Fruit fly (Drosophila melanogaster) whole organism, embryonic: Measurements from ENCODE around the gene CG4968.

Experiments
- Asciz ChIP-seq: fragments of 200-800 bp; sonication (Bioruptor generic); optimal IDR thresholded peaks from 2 replicates; lab custom pipeline; 2017; ENCODE audit warnings: missing biosample characterization, mild to moderate bottlenecking, missing genetic modification characterization, missing genetic modification reagents
- Atf-2 ChIP-seq: fragments of 200-800 bp; sonication (Bioruptor generic); optimal IDR thresholded peaks from 2 replicates; lab custom pipeline; 2016; ENCODE audit warnings: missing biosample characterization, missing genetic modification characterization
- Awh ChIP-seq: fragments of 200-800 bp; sonication (Bioruptor generic); IDR thresholded peaks from 2 replicates; pipeline ENCODE4, ENCODE4 v1.3.6; 2022; ENCODE audit warnings: missing biosample characterization, missing genetic modification characterization
- C15 ChIP-seq: fragments of 200-800 bp; sonication (Bioruptor generic); IDR thresholded peaks from 3 replicates; pipeline ENCODE4 v1.3.6; 2022; ENCODE audit warnings: missing biosample characterization, missing genetic modification characterization
- CG10274 ChIP-seq: fragments of 200-800 bp; sonication (Bioruptor generic); optimal IDR thresholded peaks from 3 replicates; lab custom pipeline; 2017; ENCODE audit warnings: missing biosample characterization, mild to moderate bottlenecking, missing genetic modification characterization
- CG10959 ChIP-seq: fragments of 200-800 bp; sonication (Bioruptor generic); IDR thresholded peaks from 2 replicates; pipeline ENCODE4 v1.3.6; 2022; ENCODE audit warnings: missing biosample characterization, missing genetic modification characterization
- CG11398 ChIP-seq: fragments of 200-800 bp; sonication (Bioruptor generic); optimal IDR thresholded peaks from 2 replicates; lab custom pipeline; 2016; ENCODE audit warnings: missing biosample characterization, missing genetic modification characterization
- CG14050 ChIP-seq: fragments of 200-800 bp; sonication (Bioruptor generic); IDR thresholded peaks from 3 replicates; pipeline ENCODE4 v1.3.6; 2022; ENCODE audit warnings: missing biosample characterization, missing genetic modification characterization
- CG14860 ChIP-seq: fragments of 200-800 bp; sonication (Bioruptor generic); IDR thresholded peaks from 3 replicates; pipeline ENCODE4 v1.3.6; 2022; ENCODE audit warnings: missing biosample characterization, missing genetic modification characterization; ENCODE audit not compliant: partially characterized antibody
- CG14965 ChIP-seq: fragments of 200-800 bp; sonication (Bioruptor generic); optimal IDR thresholded peaks from 2 replicates; lab custom pipeline; 2016; ENCODE audit warnings: missing biosample characterization, missing genetic modification characterization, borderline replicate concordance
- CG15269 ChIP-seq: fragments of 200-800 bp; sonication (Bioruptor generic); optimal IDR thresholded peaks from 2 replicates; lab custom pipeline; 2018; ENCODE audit warnings: missing biosample characterization, mild to moderate bottlenecking, missing genetic modification characterization, moderate library complexity
- CG15696 ChIP-seq: fragments of 200-800 bp; sonication (Bioruptor generic); optimal IDR thresholded peaks from 2 replicates; lab custom pipeline; 2019; ENCODE audit warnings: missing biosample characterization, mild to moderate bottlenecking, missing genetic modification characterization, moderate library complexity
- CG16863 ChIP-seq: fragments of 200-800 bp; sonication (Bioruptor generic); optimal IDR thresholded peaks from 3 replicates; lab custom pipeline; 2016; ENCODE audit warnings: missing biosample characterization, missing genetic modification characterization
- CG17912 ChIP-seq: fragments of 200-800 bp; sonication (Bioruptor generic); optimal IDR thresholded peaks from 2 replicates; lab custom pipeline; 2018; ENCODE audit warnings: missing biosample characterization, mild to moderate bottlenecking, missing genetic modification characterization
- CG18262 ChIP-seq: fragments of 200-800 bp; optimal IDR thresholded peaks from 3 replicates; lab custom pipeline; 2019; ENCODE audit warnings: missing biosample characterization, mild to moderate bottlenecking, missing genetic modification characterization, moderate library complexity
- CG18619 ChIP-seq: fragments of 200-800 bp; sonication (Bioruptor generic); optimal IDR thresholded peaks from 3 replicates; lab custom pipeline; 2017; ENCODE audit warnings: missing biosample characterization, mild to moderate bottlenecking, missing genetic modification characterization
- CG3065 ChIP-seq: fragments of 200-800 bp; sonication (Bioruptor generic); optimal IDR thresholded peaks from 2 replicates; lab custom pipeline; 2016; ENCODE audit warnings: missing biosample characterization, missing genetic modification characterization
- CG34376 ChIP-seq: fragments of 200-800 bp; sonication (Bioruptor generic); optimal IDR thresholded peaks from 2 replicates; lab custom pipeline; 2018; ENCODE audit warnings: missing biosample characterization, mild to moderate bottlenecking, missing genetic modification characterization
- CG4707 ChIP-seq: fragments of 200-800 bp; sonication (Bioruptor generic); optimal IDR thresholded peaks from 2 replicates; lab custom pipeline; 2018; ENCODE audit warnings: missing biosample characterization, mild to moderate bottlenecking, missing genetic modification characterization, moderate library complexity
- CG4730 ChIP-seq: fragments of 200-800 bp; sonication (Bioruptor generic); IDR thresholded peaks from 2 replicates; pipeline ENCODE4 v1.3.6; 2022; ENCODE audit warnings: missing biosample characterization, missing genetic modification characterization
- CG6854 ChIP-seq: fragments of 200-800 bp; sonication (Bioruptor generic); optimal IDR thresholded peaks from 3 replicates; lab custom pipeline; 2017; ENCODE audit warnings: missing biosample characterization, mild to moderate bottlenecking, missing genetic modification characterization
- CG7745 ChIP-seq: fragments of 200-800 bp; sonication (Bioruptor generic); optimal IDR thresholded peaks from 2 replicates; lab custom pipeline; 2018; ENCODE audit warnings: missing biosample characterization, mild to moderate bottlenecking, missing genetic modification characterization, moderate library complexity
- Chrac-16 ChIP-seq: fragments of 200-800 bp; sonication (Bioruptor generic); optimal IDR thresholded peaks from 3 replicates; lab custom pipeline; 2016; ENCODE audit warnings: missing biosample characterization, missing genetic modification characterization
- CoRest ChIP-seq: fragments of 200-800 bp; sonication (Bioruptor generic); optimal IDR thresholded peaks from 3 replicates; lab custom pipeline; 2018; ENCODE audit warnings: missing biosample characterization, mild to moderate bottlenecking, missing genetic modification characterization, moderate library complexity
- Dfd ChIP-seq, 2 experiments: fragments of >200 bp; optimal IDR thresholded peaks; 2 replicates each; lab custom pipeline; 2017; ENCODE audit warnings: missing biosample characterization in 2 of 2, missing genetic modification characterization in 2 of 2
- Gug ChIP-seq: fragments of 200-800 bp; sonication (Bioruptor generic); IDR thresholded peaks from 4 replicates; pipeline ENCODE4 v1.3.6; 2022; ENCODE audit warnings: missing biosample characterization, missing genetic modification characterization
- Hand ChIP-seq: fragments of 200-800 bp; sonication (Bioruptor generic); optimal IDR thresholded peaks from 2 replicates; lab custom pipeline; 2017; ENCODE audit warnings: mild to moderate bottlenecking, missing biosample characterization, missing genetic modification reagents, missing genetic modification characterization
- Hr39 ChIP-seq: fragments of >200 bp; optimal IDR thresholded peaks from 2 replicates; lab custom pipeline; 2017
- NC2α ChIP-seq: fragments of 200-800 bp; sonication (Bioruptor generic); optimal IDR thresholded peaks from 2 replicates; lab custom pipeline; 2016; ENCODE audit warnings: missing biosample characterization, missing genetic modification characterization
- NfI ChIP-seq: fragments of 200-800 bp; sonication (Bioruptor generic); optimal IDR thresholded peaks from 3 replicates; lab custom pipeline; 2018; ENCODE audit warnings: missing biosample characterization, mild to moderate bottlenecking, missing genetic modification characterization, moderate library complexity
- Opbp ChIP-seq: fragments of 200-800 bp; sonication (Bioruptor generic); IDR thresholded peaks from 3 replicates; pipeline ENCODE4 v1.3.6; 2022; ENCODE audit warnings: missing biosample characterization, missing genetic modification characterization; ENCODE audit not compliant: partially characterized antibody
- Ravus ChIP-seq: fragments of 200-800 bp; sonication (Bioruptor generic); IDR thresholded peaks from 2 replicates; pipeline ENCODE4 v1.3.6; 2022; ENCODE audit warnings: missing biosample characterization, missing genetic modification characterization
- Side ChIP-seq: fragments of 200-800 bp; sonication (Bioruptor generic); optimal IDR thresholded peaks from 2 replicates; lab custom pipeline; 2016; ENCODE audit warnings: missing biosample characterization, missing genetic modification characterization
- crc ChIP-seq: fragments of 200-800 bp; sonication (Bioruptor generic); optimal IDR thresholded peaks from 2 replicates; lab custom pipeline; 2016; ENCODE audit warnings: missing biosample characterization, missing genetic modification characterization
- gce ChIP-seq: fragments of 200-800 bp; sonication (Bioruptor generic); IDR thresholded peaks from 3 replicates; pipeline ENCODE4 v1.3.6; 2022; ENCODE audit warnings: missing biosample characterization, missing genetic modification characterization
- gcm ChIP-seq: fragments of 200-800 bp; sonication (Bioruptor generic); optimal IDR thresholded peaks from 2 replicates; lab custom pipeline; 2019; ENCODE audit warnings: missing biosample characterization, mild to moderate bottlenecking, missing genetic modification characterization, moderate library complexity
- kay ChIP-seq: fragments of 200-800 bp; sonication (Bioruptor generic); optimal IDR thresholded peaks from 2 replicates; lab custom pipeline; 2016; ENCODE audit warnings: missing biosample characterization, missing genetic modification characterization
- knrl ChIP-seq: fragments of 200-800 bp; sonication (Bioruptor generic); IDR thresholded peaks from 3 replicates; pipeline ENCODE4 v1.3.6; 2022; ENCODE audit warnings: missing biosample characterization, missing genetic modification characterization; ENCODE audit not compliant: partially characterized antibody
- lbe ChIP-seq: fragments of 200-800 bp; sonication (Bioruptor generic); optimal IDR thresholded peaks from 2 replicates; lab custom pipeline; 2016; ENCODE audit warnings: missing biosample characterization, mild to moderate bottlenecking, missing genetic modification characterization
- nom ChIP-seq: fragments of 200-800 bp; sonication (Bioruptor generic); optimal IDR thresholded peaks from 2 replicates; lab custom pipeline; 2017; ENCODE audit warnings: missing biosample characterization, missing genetic modification characterization, mild to moderate bottlenecking, moderate library complexity, missing genetic modification reagents
- odd ChIP-seq: fragments of 200-800 bp; sonication (Bioruptor generic); optimal IDR thresholded peaks from 2 replicates; lab custom pipeline; 2017; ENCODE audit warnings: missing biosample characterization, mild to moderate bottlenecking, missing genetic modification characterization
- p53 ChIP-seq: fragments of 200-800 bp; sonication (Bioruptor generic); optimal IDR thresholded peaks from 2 replicates; lab custom pipeline; 2016; ENCODE audit warnings: missing biosample characterization, missing genetic modification characterization
- pho ChIP-seq: fragments of 200-800 bp; sonication (Bioruptor generic); optimal IDR thresholded peaks from 2 replicates; lab custom pipeline; 2016; ENCODE audit warnings: missing biosample characterization, missing genetic modification characterization
- phol ChIP-seq: fragments of 200-800 bp; sonication (Bioruptor generic); optimal IDR thresholded peaks from 3 replicates; lab custom pipeline; 2018; ENCODE audit warnings: missing biosample characterization, mild to moderate bottlenecking, missing genetic modification characterization, moderate library complexity
- prd ChIP-seq, 3 experiments: fragments of >200 bp in 2 of 3; fragments of 200-800 bp in 1 of 3; sonication (Bioruptor generic) in 1 of 3; optimal IDR thresholded peaks in 2 of 3; IDR thresholded peaks in 1 of 3; 2 replicates in 2 of 3; 3 replicates in 1 of 3; pipeline versions ENCODE4 v1.3.6 to Lab custom; 2017 to 2022; ENCODE audit warnings: missing biosample characterization in 1 of 3, missing genetic modification characterization in 1 of 3
- sima ChIP-seq: fragments of 200-800 bp; sonication (Bioruptor generic); optimal IDR thresholded peaks from 2 replicates; lab custom pipeline; 2016; ENCODE audit warnings: missing biosample characterization, missing genetic modification characterization
- slp2 ChIP-seq: fragments of 200-800 bp; sonication (Bioruptor generic); optimal IDR thresholded peaks from 2 replicates; lab custom pipeline; 2016; ENCODE audit warnings: missing biosample characterization, missing genetic modification characterization
- sr ChIP-seq: fragments of 200-800 bp; sonication (Bioruptor generic); IDR thresholded peaks from 3 replicates; pipeline ENCODE4 v1.3.6; 2022; ENCODE audit warnings: missing biosample characterization, missing genetic modification characterization
- ssp ChIP-seq: fragments of 200-800 bp; sonication (Bioruptor generic); IDR thresholded peaks from 2 replicates; pipeline ENCODE4 v1.3.6; 2022; ENCODE audit warnings: missing biosample characterization, missing genetic modification characterization
- vnd ChIP-seq: fragments of 200-800 bp; sonication (Bioruptor generic); IDR thresholded peaks from 3 replicates; pipeline ENCODE4 v1.3.6; 2022; ENCODE audit warnings: missing biosample characterization, missing genetic modification characterization; ENCODE audit not compliant: partially characterized antibody
- vvl ChIP-seq: fragments of 200-800 bp; sonication (Bioruptor generic); IDR thresholded peaks from 2 replicates; pipeline ENCODE4 v1.3.6; 2022; ENCODE audit warnings: missing biosample characterization, missing genetic modification characterization

The CG4968 gene

dm6 chr2L:10265129-10265528 is 41.6 kb upstream of the CG4968 start, which contains the start of gene Mob3 (continued):
- TF ChIP-seq NfI (GFP tag; lab: Kevin White, UChicago): no peak
- no peak for TF ChIP-seq Chrac-16 (GFP tag; lab: Kevin White, UChicago)
- no peak for TF ChIP-seq CG6854 (GFP tag; lab: Kevin White, UChicago)
- no peak for TF ChIP-seq CG15269 (tag; lab: Kevin White, UChicago)
- TF ChIP-seq kay (GFP tag; lab: Kevin White, UChicago): no peak
- TF ChIP-seq CG4730 (GFP tag; lab: Robert Waterston, UW): no peak
- no peak for TF ChIP-seq C15 (GFP tag; lab: Robert Waterston, UW)
- TF ChIP-seq gcm: no peak
- no peak for TF ChIP-seq CG14965 (GFP tag; lab: Kevin White, UChicago)
- TF ChIP-seq gce (GFP tag; lab: Robert Waterston, UW): no peak
- no peak for TF ChIP-seq Side
- no peak for TF ChIP-seq sr (GFP tag; lab: Robert Waterston, UW)
- no peak for TF ChIP-seq p53 (GFP tag; lab: Kevin White, UChicago)
- TF ChIP-seq Dfd (GFP tag; optimal IDR thresholded peaks at IDR 0.05; lab: Kevin White, UChicago): no peak
- no peak for TF ChIP-seq CG16863
- no peak for TF ChIP-seq CG18619 (GFP tag; lab: Kevin White, UChicago)
- peak; percentile 51 for TF ChIP-seq lbe (GFP tag; lab: Kevin White, UChicago)
- TF ChIP-seq phol (tag; lab: Kevin White, UChicago): no peak
- TF ChIP-seq vnd: no peak
- no peak for TF ChIP-seq odd (GFP tag; lab: Kevin White, UChicago)
- TF ChIP-seq CG3065 (GFP tag; lab: Kevin White, UChicago): no peak
- TF ChIP-seq CG17912 (GFP tag; lab: Kevin White, UChicago): no peak
- no peak for TF ChIP-seq prd (optimal IDR thresholded peaks at IDR 0.05; lab: Kevin White, UChicago)
- TF ChIP-seq prd (GFP tag; IDR thresholded peaks at IDR 0.05; lab: Robert Waterston, UW): no peak
- no peak for TF ChIP-seq CG10274 (GFP tag; lab: Kevin White, UChicago)
- TF ChIP-seq CG34376 (GFP tag; lab: Kevin White, UChicago): peak; percentile 0
- TF ChIP-seq NC2α (GFP tag; lab: Kevin White, UChicago): no peak
- TF ChIP-seq crc (GFP tag; lab: Kevin White, UChicago): no peak
- no peak for TF ChIP-seq CG10959 (GFP tag; lab: Robert Waterston, UW)
- no peak for TF ChIP-seq Hr39 (lab: Kevin White, UChicago)
- TF ChIP-seq CG15696 (tag; lab: Kevin White, UChicago): no peak
- TF ChIP-seq Awh: no peak
- TF ChIP-seq Gug (GFP tag; lab: Robert Waterston, UW): no peak
- TF ChIP-seq Hand (GFP tag; lab: Kevin White, UChicago): no peak
- no peak for TF ChIP-seq CG7745
- no peak for TF ChIP-seq Atf-2 (GFP tag; lab: Kevin White, UChicago)
- no peak for TF ChIP-seq Asciz
- TF ChIP-seq pho (GFP tag; lab: Kevin White, UChicago): no peak
- no peak for TF ChIP-seq CG18262 (tag; lab: Kevin White, UChicago)
- TF ChIP-seq ssp (GFP tag; lab: Robert Waterston, UW): no peak
- no peak for TF ChIP-seq CG14860 (GFP tag; lab: Robert Waterston, UW)
- TF ChIP-seq vvl (GFP tag; lab: Robert Waterston, UW): no peak
- peak; percentile 55; the same call in 1 of the 3 replicates for TF ChIP-seq Opbp
- no peak for TF ChIP-seq Ravus (GFP tag; lab: Robert Waterston, UW)
- TF ChIP-seq knrl (GFP tag; lab: Robert Waterston, UW): no peak
- TF ChIP-seq sima (GFP tag; lab: Kevin White, UChicago): no peak
- TF ChIP-seq CG14050: no peak
- TF ChIP-seq nom (GFP tag; lab: Kevin White, UChicago): no peak
- TF ChIP-seq CG4707: no peak
- TF ChIP-seq slp2: no peak
- TF ChIP-seq CG11398 (GFP tag; lab: Kevin White, UChicago): no peak
- no peak for TF ChIP-seq CoRest
